Worm (Caenorhabditis elegans) whole organism, L1 larva: Measurements from ENCODE around the gene ceh-16.

Experiments used
- C04F5.9 ChIP-seq: sonication (generic microtip); optimal IDR thresholded peaks from 2 replicates; lab custom pipeline; 2016; ENCODE audit warnings: missing genetic modification characterization, missing compliant biosample characterization
- C16A3.4 ChIP-seq: fragments of 150-350 bp; optimal IDR thresholded peaks from 2 replicates; lab custom pipeline; 2014; ENCODE audit warnings: missing biosample characterization, missing genetic modification characterization
- F16B12.6 ChIP-seq: fragments of 150-350 bp; optimal IDR thresholded peaks from 2 replicates; lab custom pipeline; 2014; ENCODE audit warnings: missing biosample characterization, missing genetic modification characterization
- Y116A8C.19 ChIP-seq: sonication (generic microtip); optimal IDR thresholded peaks from 2 replicates; lab custom pipeline; 2016; ENCODE audit warnings: missing compliant biosample characterization, missing genetic modification characterization, borderline replicate concordance
- aha-1 ChIP-seq: fragments of 150-350 bp; optimal IDR thresholded peaks from 2 replicates; lab custom pipeline; 2014; ENCODE audit warnings: missing biosample characterization, missing genetic modification characterization
- aly-2 ChIP-seq: fragments of 150-350 bp; optimal IDR thresholded peaks from 2 replicates; lab custom pipeline; 2014; ENCODE audit warnings: missing biosample characterization, missing genetic modification characterization
- blmp-1 ChIP-seq: fragments of 150-350 bp; optimal IDR thresholded peaks from 2 replicates; lab custom pipeline; 2014; ENCODE audit warnings: missing biosample characterization, missing genetic modification characterization
- ceh-63 ChIP-seq: fragments of 200-800 bp; sonication (Bioruptor generic); optimal IDR thresholded peaks from 2 replicates; lab custom pipeline; 2018; ENCODE audit warnings: mild to moderate bottlenecking, missing genetic modification characterization, missing compliant biosample characterization
- ceh-88 ChIP-seq: fragments of 200-800 bp; sonication (Bioruptor generic); IDR thresholded peaks from 2 replicates; pipeline ENCODE4 v1.3.6; 2022; ENCODE audit warnings: missing genetic modification characterization, missing compliant biosample characterization
- ces-1 ChIP-seq: fragments of 150-350 bp; optimal IDR thresholded peaks from 2 replicates; lab custom pipeline; 2014; ENCODE audit warnings: missing biosample characterization, missing genetic modification reagents, missing genetic modification characterization
- dsc-1 ChIP-seq: sonication (generic microtip); optimal IDR thresholded peaks from 2 replicates; lab custom pipeline; 2016; ENCODE audit warnings: mild to moderate bottlenecking, missing genetic modification characterization, missing compliant biosample characterization
- efl-1 ChIP-seq, 4 experiments: fragments of 150-350 bp; optimal IDR thresholded peaks in 3 of 4; peaks in 1 of 4; 1 replicate in 1 of 4; 2 replicates in 3 of 4; lab custom pipeline; 2014; ENCODE audit warnings: missing biosample characterization in 2 of 4, missing genetic modification characterization in 2 of 4, missing genetic modification reagents in 2 of 4
- egl-27 ChIP-seq, 2 experiments: fragments of 150-350 bp in 1 of 2; sonication (generic microtip); optimal IDR thresholded peaks; 3 replicates each; lab custom pipeline; 2017 to 2018; ENCODE audit warnings: missing biosample characterization in 2 of 2, missing genetic modification characterization in 2 of 2, missing genetic modification reagents in 2 of 2
- elt-3 ChIP-seq, 6 experiments: fragments of 150-350 bp in 1 of 6; sonication (generic microtip); optimal IDR thresholded peaks; 2 replicates each; lab custom pipeline; 2017 to 2018; ENCODE audit warnings: missing biosample characterization in 6 of 6, missing genetic modification characterization in 6 of 6, inconsistent platforms in 1 of 6
- fkh-4 ChIP-seq: sonication (generic microtip); optimal IDR thresholded peaks from 2 replicates; lab custom pipeline; 2016; ENCODE audit warnings: missing compliant biosample characterization, missing genetic modification characterization, borderline replicate concordance
- fkh-8 ChIP-seq: sonication (generic microtip); optimal IDR thresholded peaks from 2 replicates; lab custom pipeline; 2016; ENCODE audit warnings: mild to moderate bottlenecking, missing genetic modification characterization, missing compliant biosample characterization
- hlh-4 ChIP-seq: sonication (generic microtip); optimal IDR thresholded peaks from 2 replicates; lab custom pipeline; 2016; ENCODE audit warnings: mild to moderate bottlenecking, missing genetic modification characterization, missing compliant biosample characterization
- isw-1 ChIP-seq: fragments of 200-800 bp; sonication (Bioruptor generic); IDR thresholded peaks from 2 replicates; pipeline ENCODE4 v1.3.6; 2022; ENCODE audit warnings: missing genetic modification characterization, missing compliant biosample characterization
- lin-14 ChIP-seq: fragments of 200-800 bp; sonication (Bioruptor generic); optimal IDR thresholded peaks from 2 replicates; lab custom pipeline; 2018; ENCODE audit warnings: mild to moderate bottlenecking, missing genetic modification characterization, moderate library complexity, missing compliant biosample characterization
- lin-15B ChIP-seq: fragments of 150-350 bp; sonication (generic microtip); optimal IDR thresholded peaks from 3 replicates; lab custom pipeline; 2014; ENCODE audit warnings: missing biosample characterization, missing genetic modification characterization
- lin-39 ChIP-seq: fragments of 150-350 bp; optimal IDR thresholded peaks from 2 replicates; lab custom pipeline; 2014; ENCODE audit warnings: missing biosample characterization, missing genetic modification reagents, missing genetic modification characterization
- lir-3 ChIP-seq: sonication (generic microtip); optimal IDR thresholded peaks from 2 replicates; lab custom pipeline; 2016; ENCODE audit warnings: mild to moderate bottlenecking, missing genetic modification characterization, moderate library complexity, missing compliant biosample characterization; ENCODE audit not compliant: poor library complexity
- lsy-2 ChIP-seq, 2 experiments: fragments of 150-350 bp; optimal IDR thresholded peaks; 2 replicates each; lab custom pipeline; 2014; ENCODE audit warnings: missing biosample characterization in 2 of 2, missing genetic modification characterization in 2 of 2
- mef-2 ChIP-seq: fragments of 150-350 bp; optimal IDR thresholded peaks from 2 replicates; lab custom pipeline; 2014; ENCODE audit warnings: missing biosample characterization, missing genetic modification characterization
- mep-1 ChIP-seq: fragments of 150-350 bp; optimal IDR thresholded peaks from 2 replicates; lab custom pipeline; 2014; ENCODE audit warnings: missing biosample characterization, missing genetic modification characterization
- nhr-11 ChIP-seq: fragments of 150-350 bp; optimal IDR thresholded peaks from 2 replicates; lab custom pipeline; 2014; ENCODE audit warnings: missing biosample characterization, missing genetic modification characterization
- nhr-12 ChIP-seq: sonication (generic microtip); optimal IDR thresholded peaks from 2 replicates; lab custom pipeline; 2017; ENCODE audit warnings: missing biosample characterization, missing genetic modification characterization
- nhr-237 ChIP-seq: fragments of 150-350 bp; optimal IDR thresholded peaks from 2 replicates; lab custom pipeline; 2014; ENCODE audit warnings: missing biosample characterization, missing genetic modification characterization
- nhr-28 ChIP-seq: fragments of 150-350 bp; optimal IDR thresholded peaks from 2 replicates; lab custom pipeline; 2014; ENCODE audit warnings: missing biosample characterization, missing genetic modification characterization
- nhr-47 ChIP-seq: sonication (generic microtip); optimal IDR thresholded peaks from 2 replicates; lab custom pipeline; 2016; ENCODE audit warnings: mild to moderate bottlenecking, missing genetic modification characterization, moderate library complexity, missing compliant biosample characterization
- nhr-76 ChIP-seq: sonication (generic microtip); optimal IDR thresholded peaks from 2 replicates; lab custom pipeline; 2017; ENCODE audit warnings: missing biosample characterization, missing genetic modification characterization
- nhr-84 ChIP-seq: sonication (generic microtip); optimal IDR thresholded peaks from 2 replicates; lab custom pipeline; 2017; ENCODE audit warnings: missing biosample characterization, missing genetic modification characterization
- nhr-85 ChIP-seq: sonication (generic microtip); peaks from one replicate; lab custom pipeline; 2016; ENCODE audit warnings: missing genetic modification characterization, inconsistent platforms, missing compliant biosample characterization
- pag-3 ChIP-seq: sonication (generic microtip); optimal IDR thresholded peaks from 2 replicates; lab custom pipeline; 2017; ENCODE audit warnings: missing genetic modification characterization, mild to moderate bottlenecking, missing compliant biosample characterization, antibody characterized with exemption, borderline replicate concordance; ENCODE audit not compliant: insufficient read depth
- snu-23 ChIP-seq: sonication (generic microtip); optimal IDR thresholded peaks from 2 replicates; lab custom pipeline; 2016; ENCODE audit warnings: missing genetic modification characterization, missing compliant biosample characterization
- sox-4 ChIP-seq: sonication (generic microtip); optimal IDR thresholded peaks from 2 replicates; lab custom pipeline; 2016; ENCODE audit warnings: missing genetic modification characterization, missing compliant biosample characterization
- sptf-1 ChIP-seq: fragments of 150-350 bp; optimal IDR thresholded peaks from 2 replicates; lab custom pipeline; 2014; ENCODE audit warnings: missing biosample characterization, missing genetic modification characterization
- sup-37 ChIP-seq: fragments of 200-800 bp; sonication (Bioruptor generic); optimal IDR thresholded peaks from 2 replicates; lab custom pipeline; 2018; ENCODE audit warnings: mild to moderate bottlenecking, missing genetic modification characterization, missing compliant biosample characterization
- tbx-2 ChIP-seq: sonication (generic microtip); optimal IDR thresholded peaks from 2 replicates; lab custom pipeline; 2016; ENCODE audit warnings: missing genetic modification characterization, missing compliant biosample characterization
- unc-98 ChIP-seq: fragments of 200-800 bp; sonication (Bioruptor generic); IDR thresholded peaks from 2 replicates; pipeline ENCODE4 v1.3.6; 2022; ENCODE audit warnings: missing genetic modification characterization, missing compliant biosample characterization
- vab-15 ChIP-seq: sonication (generic microtip); optimal IDR thresholded peaks from 2 replicates; lab custom pipeline; 2017; ENCODE audit warnings: missing genotype, mild to moderate bottlenecking, missing genetic modification characterization, missing compliant biosample characterization
- zip-4 ChIP-seq: fragments of 200-800 bp; sonication (Bioruptor generic); optimal IDR thresholded peaks from 2 replicates; lab custom pipeline; 2018; ENCODE audit warnings: mild to moderate bottlenecking, missing genetic modification characterization, moderate library complexity, missing compliant biosample characterization

The ceh-16 gene

ce11 chrIII:8618412-8618960 is 4.0 kb upstream of the ceh-16 start, which contains the start of gene C13G5.2:
TSS of gene C13G5.2 (minus strand) at chrIII:8618462.
- TF ChIP-seq lin-39 (tag; lab: Kevin White, UChicago): no peak
- no peak for TF ChIP-seq efl-1 (optimal IDR thresholded peaks at IDR 0.05; lab: Kevin White, UChicago)
- TF ChIP-seq efl-1 (GFP tag; optimal IDR thresholded peaks at IDR 0.05 in 1 of 2; lab: Kevin White, UChicago): peak in 1 of 2 experiments; percentile 33

ce11 chrIII:8620259-8620658 is 2.3 kb upstream of the ceh-16 start:
- TF ChIP-seq ceh-88 (GFP tag; lab: Robert Waterston, UW) (no peak), mep-1 (tag; lab: Kevin White, UChicago) (no peak), egl-27 (tag; optimal IDR thresholded peaks at IDR 0.05; lab: Kevin White, UChicago) (no peak), C04F5.9 (tag; lab: Kevin White, UChicago) (no peak), nhr-237 (no peak), sup-37 (GFP tag; lab: Kevin White, UChicago) (no peak), lir-3 (tag; lab: Kevin White, UChicago) (no peak), mef-2 (tag; lab: Kevin White, UChicago) (no peak), aha-1 (no peak), sptf-1 (tag; lab: Kevin White, UChicago) (no peak), nhr-76 (tag; lab: Kevin White, UChicago) (no peak)

- TF ChIP-seq ceh-63 (GFP tag; lab: Kevin White, UChicago): no peak
- TF ChIP-seq nhr-11 (tag; lab: Kevin White, UChicago): no peak
- peak; percentile 49 for TF ChIP-seq blmp-1 (tag; lab: Kevin White, UChicago)
- no peak for TF ChIP-seq dsc-1 (tag; lab: Kevin White, UChicago)
- TF ChIP-seq vab-15: no peak
- no peak for TF ChIP-seq zip-4 (GFP tag; lab: Kevin White, UChicago)
- TF ChIP-seq nhr-12 (tag; lab: Kevin White, UChicago): no peak
- no peak for TF ChIP-seq Y116A8C.19 (tag; lab: Kevin White, UChicago)
- no peak for TF ChIP-seq sup-37 (GFP tag; lab: Kevin White, UChicago)
- TF ChIP-seq elt-3 (tag; optimal IDR thresholded peaks at IDR 0.05; lab: Kevin White, UChicago): no peak
- TF ChIP-seq ces-1: no peak
- TF ChIP-seq lin-14 (GFP tag; lab: Kevin White, UChicago): peak; percentile 70
- no peak for TF ChIP-seq hlh-4
- no peak for TF ChIP-seq nhr-47 (tag; lab: Kevin White, UChicago)
- TF ChIP-seq C16A3.4 (tag; lab: Kevin White, UChicago): no peak
- no peak for TF ChIP-seq efl-1 (optimal IDR thresholded peaks at IDR 0.05; lab: Kevin White, UChicago)
- TF ChIP-seq efl-1 (GFP tag; optimal IDR thresholded peaks at IDR 0.05 in 1 of 2; lab: Kevin White, UChicago): no peak
- no peak for TF ChIP-seq fkh-8 (tag; lab: Kevin White, UChicago)
- TF ChIP-seq snu-23 (GFP tag; lab: Kevin White, UChicago): no peak
- peak in 1 of 2 experiments; percentile 44 for TF ChIP-seq lsy-2 (tag; optimal IDR thresholded peaks at IDR 0.05; lab: Kevin White, UChicago)
- TF ChIP-seq tbx-2: no peak
- peak; percentile 87 for TF ChIP-seq nhr-85 (tag; lab: Kevin White, UChicago)
- no peak for TF ChIP-seq pag-3 (tag; lab: Kevin White, UChicago)
- TF ChIP-seq F16B12.6 (tag; lab: Kevin White, UChicago): no peak
- no peak for TF ChIP-seq isw-1 (GFP tag; lab: Robert Waterston, UW)
Observed at ce11 chrIII:8621002-8621401, 1.5 kb upstream of the ceh-16 start.

ce11 chrIII:8621982-8622381 is 553 bp upstream of the ceh-16 start:
- TF ChIP-seq lin-15B (tag; lab: Kevin White, UChicago) (no peak), aly-2 (tag; lab: Kevin White, UChicago) (no peak), isw-1 (GFP tag; lab: Robert Waterston, UW) (no peak), sox-4 (no peak), unc-98 (GFP tag; lab: Robert Waterston, UW) (no peak), lin-39 (tag; lab: Kevin White, UChicago) (no peak), lin-14 (GFP tag; lab: Kevin White, UChicago) (no peak), mep-1 (tag; lab: Kevin White, UChicago) (no peak), C04F5.9 (tag; lab: Kevin White, UChicago) (no peak), nhr-28 (tag; lab: Kevin White, UChicago) (no peak), fkh-4 (tag; lab: Kevin White, UChicago) (no peak), sup-37 (GFP tag; lab: Kevin White, UChicago) (no peak), vab-15 (no peak), nhr-84 (no peak), lir-3 (tag; lab: Kevin White, UChicago) (no peak)
